Worm (Caenorhabditis elegans): ENCODE results near the gene F14H3.14.

Gene F14H3.14

DNA sequence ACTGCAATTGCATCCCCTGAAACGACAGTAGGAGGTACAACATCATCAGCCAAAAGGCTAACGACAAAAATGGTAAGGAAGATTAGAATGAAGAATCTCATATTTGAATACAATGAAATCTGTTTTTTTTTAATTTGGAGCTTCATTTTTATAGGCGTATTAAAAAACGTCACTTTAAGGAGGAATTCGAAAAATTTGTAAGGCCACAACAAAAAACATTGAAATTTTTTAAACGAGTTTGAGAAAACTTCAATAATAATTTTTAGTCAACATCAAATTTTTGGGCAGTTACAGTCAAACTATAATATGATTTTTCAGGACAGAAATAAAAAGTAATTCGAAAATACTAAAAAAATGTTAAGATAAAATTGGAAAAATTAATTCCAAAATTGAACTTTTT lies at the start of gene F14H3.14:
Gene F14H3.14 (minus strand): TSS at position 101 of the 400 bp plus-strand sequence.
- TF ChIP-seq unc-62 (GFP tag; optimal IDR thresholded peaks at IDR 0.05): no peak

DNA sequence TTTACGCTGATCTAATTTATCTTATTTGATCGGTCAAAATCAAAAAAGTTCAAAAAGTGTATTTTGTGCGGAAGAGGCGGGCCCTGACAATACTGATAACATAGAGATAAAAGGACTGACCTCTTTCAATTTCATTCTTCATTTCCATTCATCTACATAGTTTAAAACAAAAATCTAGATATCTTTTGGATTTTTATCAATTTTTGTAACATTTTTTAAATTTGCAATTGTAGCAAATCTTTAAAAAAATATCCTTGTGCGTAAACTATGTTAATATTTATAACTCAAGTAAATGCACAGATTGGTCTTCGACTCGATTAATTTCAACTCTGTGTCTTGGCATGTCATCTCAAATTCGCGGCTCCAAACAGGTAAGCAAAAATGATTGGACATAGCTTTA lies 40.9 kb upstream of the F14H3.14 start, which contains the start of gene argk-1:
Gene argk-1 (plus strand): TSS at position 301 of the 400 bp plus-strand sequence.
- TF ChIP-seq unc-62 (GFP tag; optimal IDR thresholded peaks at IDR 0.05): no peak

- no peak for TF ChIP-seq unc-62 (GFP tag; optimal IDR thresholded peaks at IDR 0.05)
Measured at ce11 chrV:16100103-16100730, 37.5 kb upstream of the F14H3.14 start, which contains the start of gene cth-1. Gene cth-1, plus strand, starts transcription at chrV:16100680.

- no peak for TF ChIP-seq unc-62 (GFP tag; optimal IDR thresholded peaks at IDR 0.05)
Measured at ce11 chrV:16099441-16099840, 36.8 kb upstream of the F14H3.14 start, which contains the start of gene str-7. Gene str-7, minus strand, starts transcription at chrV:16099541.

DNA sequence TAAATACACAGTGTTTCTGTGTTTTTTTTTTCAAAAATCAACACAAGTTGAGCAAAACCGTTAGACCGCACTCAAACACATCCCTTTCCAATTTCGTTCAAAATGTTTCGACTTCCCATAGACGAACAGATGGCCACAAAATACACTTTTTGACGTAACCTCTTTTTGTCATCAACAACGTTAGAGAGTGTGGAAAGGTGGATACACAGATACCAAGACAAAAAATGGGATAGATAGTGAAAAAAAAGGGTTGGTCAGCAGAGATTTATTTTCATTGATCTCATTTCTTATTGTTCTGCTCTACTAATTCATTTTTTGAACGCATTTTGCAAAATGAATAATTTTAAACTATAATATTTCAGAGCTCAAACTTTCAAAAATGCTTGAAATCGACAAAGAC lies 32.2 kb upstream of the F14H3.14 start:
- no peak for TF ChIP-seq unc-62 (GFP tag; optimal IDR thresholded peaks at IDR 0.05)

DNA sequence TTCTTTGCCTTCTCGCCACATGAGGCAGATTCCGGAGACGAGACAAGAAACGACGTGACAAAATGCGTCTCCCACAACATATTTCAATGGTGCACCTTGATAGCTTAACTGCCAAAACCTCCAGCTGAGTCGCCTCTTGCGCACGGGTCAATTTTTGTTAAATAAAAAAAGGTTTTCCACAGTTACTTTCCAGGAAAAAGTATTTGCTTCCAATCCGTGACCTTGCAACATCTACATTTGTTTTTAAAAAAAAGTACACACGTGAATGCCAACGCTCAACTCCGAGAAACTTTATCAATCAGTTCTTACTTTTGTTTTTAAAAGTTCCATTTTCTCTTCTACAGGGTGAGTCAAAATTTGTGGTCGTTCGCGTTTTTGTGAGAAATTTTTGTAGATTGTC lies 31.6 kb upstream of the F14H3.14 start, which contains the start of gene F22B8.7:
Gene F22B8.7 (plus strand): TSS at position 301 of the 400 bp plus-strand sequence.
- no peak for TF ChIP-seq unc-62 (GFP tag; optimal IDR thresholded peaks at IDR 0.05)

- no peak for TF ChIP-seq unc-62 (GFP tag; optimal IDR thresholded peaks at IDR 0.05)
Measured at ce11 chrV:16090685-16091084, 28.0 kb upstream of the F14H3.14 start, which contains the start of gene F22B8.3. Gene F22B8.3, plus strand, starts transcription at chrV:16090985.

DNA sequence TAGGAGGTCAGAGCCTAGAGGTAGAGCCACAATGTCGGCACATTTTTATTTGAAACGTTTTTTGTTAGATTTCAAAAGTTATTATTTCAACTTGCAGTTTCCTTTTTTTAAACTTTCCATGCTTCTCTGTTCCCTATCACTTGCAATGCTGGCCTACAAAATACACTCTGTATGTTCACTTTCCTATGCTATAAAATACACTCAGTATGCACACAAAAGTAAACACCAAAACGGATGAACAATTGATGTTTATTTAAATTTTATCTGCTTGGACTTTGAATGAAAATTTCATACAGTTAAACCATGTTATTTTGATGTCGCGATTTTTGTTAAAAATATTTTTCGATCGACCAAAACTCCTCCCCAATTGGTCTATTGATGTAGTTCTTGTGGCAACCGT lies 18.0 kb upstream of the F14H3.14 start:
- no peak for TF ChIP-seq unc-62 (GFP tag; optimal IDR thresholded peaks at IDR 0.05)

DNA sequence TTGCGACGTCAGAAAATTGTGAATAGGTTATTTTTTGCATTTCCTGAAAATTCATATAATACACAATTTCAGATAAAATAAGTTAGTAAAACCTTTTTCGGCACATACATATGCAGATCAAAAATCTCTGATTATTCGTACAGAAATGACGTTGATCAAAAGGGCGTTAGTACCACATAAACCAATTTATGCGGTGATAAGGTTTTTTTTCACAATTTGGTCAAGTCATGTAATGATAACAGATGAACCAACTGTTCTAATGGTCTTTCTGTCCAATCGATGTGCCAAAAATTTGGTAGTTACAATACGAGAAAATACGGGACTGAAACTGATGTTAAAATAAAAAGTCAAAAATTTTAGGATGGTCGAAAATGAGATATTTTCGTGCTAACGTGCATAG lies 17.4 kb upstream of the F14H3.14 start:
- TF ChIP-seq unc-62 (GFP tag; optimal IDR thresholded peaks at IDR 0.05): no peak

- TF ChIP-seq unc-62 (GFP tag; optimal IDR thresholded peaks at IDR 0.05): no peak
Measured at ce11 chrV:16075250-16075709, 12.6 kb upstream of the F14H3.14 start, which contains the start of the genes F14H3.12 and srj-29. Gene F14H3.12, minus strand, starts transcription at chrV:16075323. Gene srj-29, plus strand, starts transcription at chrV:16075659.

DNA sequence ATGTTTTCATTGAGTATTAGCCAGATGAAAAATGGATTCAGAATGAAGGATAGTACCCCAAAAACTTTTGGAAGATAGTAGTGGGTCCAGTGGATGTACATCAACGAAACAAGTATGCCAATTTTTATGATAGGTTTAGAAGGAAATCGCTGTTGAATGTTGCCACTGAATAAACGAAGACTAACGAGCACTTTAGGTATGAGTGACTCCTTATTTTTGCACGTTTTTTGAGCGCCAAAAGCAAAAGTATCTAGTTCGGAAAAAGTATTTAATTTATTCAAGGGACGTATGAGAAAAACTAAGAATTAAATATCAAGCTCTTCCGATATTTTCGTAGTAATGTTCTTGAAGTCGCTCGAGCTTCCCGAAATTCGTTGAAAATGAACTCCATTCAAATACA lies 11.2 kb upstream of the F14H3.14 start, which contains the start of gene srj-10:
Gene srj-10 (minus strand): TSS at position 101 of the 400 bp plus-strand sequence.
- no peak for TF ChIP-seq unc-62 (GFP tag; optimal IDR thresholded peaks at IDR 0.05)

DNA sequence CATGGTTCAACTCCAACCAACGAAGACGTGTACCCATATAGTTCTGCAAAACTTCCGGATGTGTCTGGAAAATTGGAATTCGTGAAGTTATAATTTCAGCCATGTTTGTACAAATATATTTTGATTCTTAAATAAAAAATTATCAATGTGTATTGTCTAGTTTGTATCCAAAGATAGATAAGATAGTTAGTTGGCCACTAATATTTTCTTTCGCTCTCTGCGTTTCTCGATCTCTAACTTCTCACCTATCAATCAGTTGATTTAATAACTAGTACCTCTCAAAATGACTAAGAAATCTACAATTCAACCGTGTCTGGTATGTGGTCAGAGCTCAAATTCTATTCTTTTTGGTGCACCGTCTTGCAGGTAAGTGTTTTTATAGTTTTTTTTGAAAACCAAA lies 8.5 kb upstream of the F14H3.14 start, which contains the start of gene nhr-176:
Gene nhr-176 (plus strand): TSS at position 159 of the 400 bp plus-strand sequence.
- no peak for TF ChIP-seq unc-62 (GFP tag; optimal IDR thresholded peaks at IDR 0.05)

- TF ChIP-seq unc-62 (GFP tag; optimal IDR thresholded peaks at IDR 0.05): no peak
Measured at ce11 chrV:16068938-16069337, 6.2 kb upstream of the F14H3.14 start, which contains the start of gene cyp-35D1. Gene cyp-35D1, plus strand, starts transcription at chrV:16069238.

DNA sequence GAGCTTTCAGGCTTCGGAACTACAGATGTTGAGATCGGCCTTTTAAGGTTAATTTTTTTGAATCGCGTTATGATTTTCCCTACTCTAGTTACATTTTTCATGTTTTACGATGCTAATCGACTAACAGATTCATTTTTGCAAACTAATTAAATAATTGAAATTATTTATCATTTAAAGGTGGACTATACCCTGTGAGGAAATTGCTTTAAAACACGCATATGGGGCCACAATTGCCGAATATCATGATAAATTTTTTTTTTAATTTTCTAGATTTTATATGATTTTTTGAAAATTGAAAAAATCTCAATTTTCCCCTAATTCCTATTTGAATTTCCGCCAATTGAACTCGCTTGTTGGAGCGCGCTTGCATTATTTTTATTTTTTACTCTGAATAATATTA lies 695 bp downstream of the F14H3.14 start, which contains the start of gene fbxa-100:
Gene fbxa-100 (minus strand): TSS at position 101 of the 400 bp plus-strand sequence.
- TF ChIP-seq unc-62 (GFP tag; optimal IDR thresholded peaks at IDR 0.05): no peak

DNA sequence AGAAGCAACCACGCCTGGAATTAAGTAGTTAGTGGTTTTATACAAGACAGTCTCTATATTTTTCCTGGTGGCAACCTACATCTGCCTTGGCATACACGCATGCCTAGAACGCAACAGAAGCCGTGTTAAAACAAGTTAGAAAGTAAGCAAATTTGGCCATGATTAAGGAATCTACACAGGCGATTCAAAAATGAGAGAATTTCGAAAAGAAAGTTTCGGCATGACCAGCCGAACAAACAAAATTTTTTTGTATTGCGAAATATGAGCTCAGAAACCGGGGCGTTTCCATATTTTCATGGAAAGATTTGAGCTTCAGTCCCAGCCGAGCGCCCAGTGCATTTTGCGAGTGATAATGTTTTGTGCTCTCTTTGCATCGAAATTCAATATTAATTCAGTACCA lies 2.6 kb downstream of the F14H3.14 start, which contains the start of gene F14H3.15:
Gene F14H3.15 (minus strand): TSS at position 101 of the 400 bp plus-strand sequence.
- no peak for TF ChIP-seq unc-62 (GFP tag; optimal IDR thresholded peaks at IDR 0.05)

- TF ChIP-seq unc-62 (GFP tag; optimal IDR thresholded peaks at IDR 0.05): no peak
Measured at ce11 chrV:16058872-16059271, 3.8 kb downstream of the F14H3.14 start, which contains the start of gene F14H3.6. Gene F14H3.6, minus strand, starts transcription at chrV:16058893.

DNA sequence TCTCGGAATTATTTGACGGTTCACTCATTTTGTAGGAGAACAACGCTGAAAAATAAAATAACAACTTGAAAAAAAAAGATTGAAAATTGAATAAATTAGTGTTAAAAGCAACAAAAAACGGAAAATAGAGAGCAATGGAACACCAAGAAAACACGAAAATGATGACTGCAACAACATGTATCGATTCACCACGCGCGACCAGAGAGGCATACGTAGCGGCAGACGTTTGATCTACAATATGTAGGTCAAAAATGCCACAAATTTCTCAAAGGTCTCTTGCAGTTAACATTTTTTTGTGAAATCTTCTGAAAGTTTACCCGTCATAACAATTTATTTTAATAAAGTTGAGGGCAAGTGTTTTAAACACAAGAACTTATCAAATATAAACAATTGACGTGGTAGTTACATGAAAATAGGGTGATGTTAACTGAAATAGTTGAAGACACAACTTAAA lies 5.7 kb downstream of the F14H3.14 start, which contains the start of gene F14H3.5:
Gene F14H3.5 (minus strand): TSS at position 51 of the 454 bp plus-strand sequence.
- no peak for TF ChIP-seq unc-62 (GFP tag; optimal IDR thresholded peaks at IDR 0.05)
